Worm (Caenorhabditis elegans) whole organism, L4 larva: ENCODE data around the gene Y61A9LA.1.

Experiments used
- F26F4.8 ChIP-seq: fragments of 200-800 bp; sonication (Bioruptor generic); conservative IDR thresholded peaks from 2 replicates; pipeline ENCODE4 v1.3.6; 2022; ENCODE audit warnings: missing genetic modification characterization, missing compliant biosample characterization
- F37D6.2 ChIP-seq: sonication (generic microtip); optimal IDR thresholded peaks from 2 replicates; lab custom pipeline; 2016; ENCODE audit warnings: mild to moderate bottlenecking, missing genetic modification characterization, missing compliant biosample characterization
- T20F7.1 ChIP-seq: fragments of 200-800 bp; sonication (Bioruptor generic); optimal IDR thresholded peaks from 2 replicates; lab custom pipeline; 2018; ENCODE audit warnings: mild to moderate bottlenecking, missing genetic modification characterization, missing compliant biosample characterization
- Y48G9A.11 ChIP-seq: fragments of 200-800 bp; sonication (Bioruptor generic); IDR thresholded peaks from 2 replicates; pipeline ENCODE4 v1.3.6; 2022; ENCODE audit warnings: missing genetic modification reagents, missing genetic modification characterization, missing compliant biosample characterization
- Y75B8A.6 ChIP-seq: fragments of 200-800 bp; sonication (Bioruptor generic); IDR thresholded peaks from 2 replicates; pipeline ENCODE4 v1.3.6; 2022; ENCODE audit warnings: missing genetic modification reagents, missing genetic modification characterization, missing compliant biosample characterization
- ZK337.2 ChIP-seq: fragments of 200-800 bp; sonication (Bioruptor generic); IDR thresholded peaks from 2 replicates; pipeline ENCODE4 v1.3.6; 2022; ENCODE audit warnings: missing genetic modification reagents, missing genetic modification characterization, missing compliant biosample characterization
- ZK546.5 ChIP-seq, 2 experiments: sonication (generic microtip); optimal IDR thresholded peaks; 2 replicates each; lab custom pipeline; 2017; ENCODE audit warnings: missing biosample characterization in 2 of 2, missing genetic modification characterization in 2 of 2
- aha-1 ChIP-seq: fragments of 150-350 bp; peaks from one replicate; lab custom pipeline; 2014; ENCODE audit warnings: missing biosample characterization, missing genetic modification characterization
- arid-1 ChIP-seq: fragments of 200-800 bp; sonication (Bioruptor generic); conservative IDR thresholded peaks from 2 replicates; pipeline ENCODE4 v1.3.6; 2022; ENCODE audit warnings: missing genetic modification reagents, missing genetic modification characterization, missing compliant biosample characterization
- ceh-28 ChIP-seq: fragments of 150-350 bp; optimal IDR thresholded peaks from 2 replicates; lab custom pipeline; 2014; ENCODE audit warnings: missing biosample characterization, missing genetic modification reagents, missing genetic modification characterization
- ceh-62 ChIP-seq: sonication (generic microtip); optimal IDR thresholded peaks from 2 replicates; lab custom pipeline; 2017; ENCODE audit warnings: missing biosample characterization, missing genetic modification characterization
- ceh-82 ChIP-seq: sonication (generic microtip); optimal IDR thresholded peaks from 2 replicates; lab custom pipeline; 2017; ENCODE audit warnings: missing biosample characterization, missing genetic modification characterization
- ces-1 ChIP-seq: fragments of 150-350 bp; sonication (generic microtip); optimal IDR thresholded peaks from 4 replicates; lab custom pipeline; 2014; ENCODE audit warnings: missing biosample characterization, missing genetic modification reagents, missing genetic modification characterization
- dmd-6 ChIP-seq: fragments of 200-800 bp; sonication (Bioruptor generic); IDR thresholded peaks from 2 replicates; pipeline ENCODE4 v1.3.6; 2022; ENCODE audit warnings: missing genetic modification reagents, missing genetic modification characterization, missing compliant biosample characterization
- dmd-9 ChIP-seq: fragments of 200-800 bp; sonication (Bioruptor generic); IDR thresholded peaks from 2 replicates; pipeline ENCODE4 v1.3.6; 2022; ENCODE audit warnings: missing genetic modification reagents, missing genetic modification characterization, missing compliant biosample characterization
- dpl-1 ChIP-seq: fragments of 150-350 bp; optimal IDR thresholded peaks from 2 replicates; lab custom pipeline; 2014; ENCODE audit warnings: missing biosample characterization, missing genetic modification reagents, missing genetic modification characterization
- egl-43 ChIP-seq: fragments of 200-800 bp; sonication (Bioruptor generic); IDR thresholded peaks from 2 replicates; pipeline ENCODE4 v1.3.6; 2022; ENCODE audit warnings: missing genetic modification reagents, missing genetic modification characterization, missing compliant biosample characterization
- fkh-10 ChIP-seq: fragments of 150-350 bp; optimal IDR thresholded peaks from 2 replicates; lab custom pipeline; 2014; ENCODE audit warnings: missing biosample characterization, missing genetic modification reagents, missing genetic modification characterization
- fos-1 ChIP-seq: fragments of 150-350 bp; optimal IDR thresholded peaks from 2 replicates; lab custom pipeline; 2014; ENCODE audit warnings: missing biosample characterization, missing genetic modification characterization
- hlh-30 ChIP-seq: sonication (generic microtip); optimal IDR thresholded peaks from 2 replicates; lab custom pipeline; 2017; ENCODE audit warnings: antibody characterized with exemption, mild to moderate bottlenecking, missing genetic modification characterization, missing compliant biosample characterization; ENCODE audit not compliant: insufficient read depth
- hmg-1.1 ChIP-seq: fragments of 200-800 bp; sonication (Bioruptor generic); IDR thresholded peaks from 2 replicates; pipeline ENCODE4 v1.3.6; 2022; ENCODE audit warnings: missing genetic modification reagents, missing genetic modification characterization, missing compliant biosample characterization
- lin-1 ChIP-seq: fragments of 200-800 bp; sonication (Bioruptor generic); IDR thresholded peaks from 2 replicates; pipeline ENCODE4 v1.3.6; 2022; ENCODE audit warnings: missing genetic modification reagents, missing genetic modification characterization, missing compliant biosample characterization
- lin-15B ChIP-seq: fragments of 150-350 bp; sonication (generic microtip); optimal IDR thresholded peaks from 3 replicates; lab custom pipeline; 2014; ENCODE audit warnings: missing biosample characterization, missing genetic modification characterization
- lin-38 ChIP-seq: fragments of 200-800 bp; sonication (Bioruptor generic); IDR thresholded peaks from 2 replicates; pipeline ENCODE4 v1.3.6; 2022; ENCODE audit warnings: missing genetic modification reagents, missing genetic modification characterization, missing compliant biosample characterization
- lir-3 ChIP-seq: sonication (generic microtip); optimal IDR thresholded peaks from 2 replicates; lab custom pipeline; 2016; ENCODE audit warnings: mild to moderate bottlenecking, missing genetic modification characterization, missing compliant biosample characterization
- lsy-2 ChIP-seq, 2 experiments: fragments of 150-350 bp in 1 of 2; sonication (generic microtip) in 1 of 2; optimal IDR thresholded peaks; 2 replicates each; lab custom pipeline; 2014 to 2017; ENCODE audit warnings: missing biosample characterization in 2 of 2, missing genetic modification characterization in 2 of 2
- mdl-1 ChIP-seq, 2 experiments: fragments of 150-350 bp in 1 of 2; sonication (generic microtip) in 1 of 2; optimal IDR thresholded peaks; 2 replicates each; lab custom pipeline; 2014 to 2017; ENCODE audit warnings: missing biosample characterization in 2 of 2, missing genetic modification characterization in 2 of 2
- mep-1 ChIP-seq: fragments of 150-350 bp; sonication (generic microtip); optimal IDR thresholded peaks from 3 replicates; lab custom pipeline; 2014; ENCODE audit warnings: missing biosample characterization, missing genetic modification characterization
- mes-2 ChIP-seq: sonication (generic microtip); optimal IDR thresholded peaks from 2 replicates; lab custom pipeline; 2016; ENCODE audit warnings: missing genotype, mild to moderate bottlenecking, missing genetic modification characterization, missing compliant biosample characterization; ENCODE audit not compliant: poor library complexity, severe bottlenecking
- nhr-102 ChIP-seq: sonication (generic microtip); optimal IDR thresholded peaks from 2 replicates; lab custom pipeline; 2016; ENCODE audit warnings: mild to moderate bottlenecking, missing genetic modification characterization, moderate library complexity, missing compliant biosample characterization
- nhr-237 ChIP-seq: sonication (generic microtip); optimal IDR thresholded peaks from 2 replicates; lab custom pipeline; 2017; ENCODE audit warnings: missing biosample characterization, missing genetic modification characterization
- nhr-25 ChIP-seq: sonication (generic microtip); optimal IDR thresholded peaks from 2 replicates; lab custom pipeline; 2017; ENCODE audit warnings: missing genetic modification characterization, mild to moderate bottlenecking, missing compliant biosample characterization, antibody characterized with exemption, moderate library complexity, borderline replicate concordance; ENCODE audit not compliant: insufficient read depth
- nhr-28 ChIP-seq: fragments of 150-350 bp; optimal IDR thresholded peaks from 2 replicates; lab custom pipeline; 2014; ENCODE audit warnings: missing biosample characterization, missing genetic modification characterization
- nhr-48 ChIP-seq: sonication (generic microtip); optimal IDR thresholded peaks from 2 replicates; lab custom pipeline; 2016; ENCODE audit warnings: mild to moderate bottlenecking, missing genetic modification characterization, missing compliant biosample characterization
- nhr-77 ChIP-seq: fragments of 150-350 bp; optimal IDR thresholded peaks from 2 replicates; lab custom pipeline; 2014; ENCODE audit warnings: missing biosample characterization, missing genetic modification characterization
- php-3 ChIP-seq: fragments of 200-800 bp; sonication (Bioruptor generic); IDR thresholded peaks from 2 replicates; pipeline ENCODE4 v1.3.6; 2022; ENCODE audit warnings: missing genetic modification reagents, missing genetic modification characterization, missing compliant biosample characterization
- rbr-2 ChIP-seq: sonication (generic microtip); optimal IDR thresholded peaks from 2 replicates; lab custom pipeline; 2016; ENCODE audit warnings: missing genotype, missing genetic modification characterization, missing compliant biosample characterization
- saeg-2 ChIP-seq: fragments of 200-800 bp; sonication (Bioruptor generic); IDR thresholded peaks from 2 replicates; pipeline ENCODE4 v1.3.6; 2022; ENCODE audit warnings: missing genetic modification reagents, missing genetic modification characterization, missing compliant biosample characterization
- set-16 ChIP-seq: fragments of 200-800 bp; sonication (Bioruptor generic); IDR thresholded peaks from 2 replicates; pipeline ENCODE4 v1.3.6; 2022; ENCODE audit warnings: missing genetic modification reagents, missing genetic modification characterization, missing compliant biosample characterization
- snpc-1.2 ChIP-seq: fragments of 200-800 bp; sonication (Bioruptor generic); IDR thresholded peaks from 2 replicates; pipeline ENCODE4 v1.3.6; 2022; ENCODE audit warnings: missing genetic modification reagents, missing genetic modification characterization, missing compliant biosample characterization
- spr-1 ChIP-seq: sonication (generic microtip); optimal IDR thresholded peaks from 2 replicates; lab custom pipeline; 2016; ENCODE audit warnings: mild to moderate bottlenecking, missing genetic modification characterization, missing compliant biosample characterization
- spr-3 ChIP-seq: fragments of 200-800 bp; sonication (Bioruptor generic); optimal IDR thresholded peaks from 2 replicates; lab custom pipeline; 2018; ENCODE audit warnings: mild to moderate bottlenecking, missing genetic modification characterization, missing compliant biosample characterization
- unc-130 ChIP-seq: sonication (generic microtip); optimal IDR thresholded peaks from 2 replicates; lab custom pipeline; 2016; ENCODE audit warnings: missing genetic modification reagents, missing genetic modification characterization, missing compliant biosample characterization
- unc-62 ChIP-seq, 3 experiments: fragments of 150-350 bp in 1 of 3; sonication (generic microtip); optimal IDR thresholded peaks in 2 of 3; peaks in 1 of 3; 1 replicate in 1 of 3; 2 replicates in 2 of 3; lab custom pipeline; 2014 to 2017; ENCODE audit warnings: missing biosample characterization in 3 of 3, missing genetic modification characterization in 3 of 3, missing genetic modification reagents in 3 of 3, missing genotype in 1 of 3
- vab-7 ChIP-seq: fragments of 200-800 bp; sonication (Bioruptor generic); IDR thresholded peaks from 2 replicates; pipeline ENCODE4 v1.3.6; 2022; ENCODE audit warnings: missing genetic modification reagents, missing genetic modification characterization, missing compliant biosample characterization
- zag-1 ChIP-seq: fragments of 150-350 bp; optimal IDR thresholded peaks from 2 replicates; lab custom pipeline; 2014; ENCODE audit warnings: missing biosample characterization, missing genetic modification characterization
- zfp-2 ChIP-seq: sonication (generic microtip); optimal IDR thresholded peaks from 2 replicates; lab custom pipeline; 2016; ENCODE audit warnings: mild to moderate bottlenecking, missing genetic modification characterization, missing compliant biosample characterization
- zfp-3 ChIP-seq: fragments of 200-800 bp; sonication (Bioruptor generic); conservative IDR thresholded peaks from 2 replicates; pipeline ENCODE4 v1.3.6; 2022; ENCODE audit warnings: missing genetic modification reagents, missing genetic modification characterization, missing compliant biosample characterization
- zip-11 ChIP-seq: fragments of 200-800 bp; sonication (Bioruptor generic); IDR thresholded peaks from 2 replicates; pipeline ENCODE4 v1.3.6; 2022; ENCODE audit warnings: missing genetic modification characterization, missing compliant biosample characterization
- ztf-11 ChIP-seq: fragments of 150-350 bp; optimal IDR thresholded peaks from 2 replicates; lab custom pipeline; 2014; ENCODE audit warnings: missing biosample characterization, missing genetic modification characterization
- ztf-7 ChIP-seq: fragments of 150-350 bp; optimal IDR thresholded peaks from 2 replicates; lab custom pipeline; 2014; ENCODE audit warnings: missing biosample characterization, missing genetic modification characterization

The Y61A9LA.1 gene

ce11 chrV:4550459-4550858 is 34.6 kb upstream of the Y61A9LA.1 start (continued):
- TF ChIP-seq vab-7 (GFP tag; lab: Robert Waterston, UW): no peak
- TF ChIP-seq dmd-9 (GFP tag; lab: Robert Waterston, UW): no peak
- no peak for TF ChIP-seq ceh-82 (tag; lab: Kevin White, UChicago)
- TF ChIP-seq ZK546.5 (tag; optimal IDR thresholded peaks at IDR 0.05; lab: Kevin White, UChicago): no peak
- TF ChIP-seq fos-1 (tag; lab: Kevin White, UChicago): no peak
- no peak for TF ChIP-seq saeg-2 (GFP tag; lab: Robert Waterston, UW)
- no peak for TF ChIP-seq lir-3 (tag; lab: Kevin White, UChicago)
- no peak for TF ChIP-seq unc-130
- TF ChIP-seq zip-11 (GFP tag; lab: Robert Waterston, UW): no peak
- TF ChIP-seq nhr-102 (tag; lab: Kevin White, UChicago): no peak
- no peak for TF ChIP-seq fkh-10 (GFP tag; lab: Kevin White, UChicago)
- TF ChIP-seq zag-1 (tag; lab: Kevin White, UChicago): no peak
- no peak for TF ChIP-seq ces-1
- no peak for TF ChIP-seq snpc-1.2 (GFP tag; lab: Robert Waterston, UW)
- no peak for TF ChIP-seq zfp-2 (tag; lab: Kevin White, UChicago)
- TF ChIP-seq egl-43 (GFP tag; lab: Robert Waterston, UW): no peak
- no peak for TF ChIP-seq ztf-11 (tag; lab: Kevin White, UChicago)
- TF ChIP-seq mes-2 (tag; lab: Kevin White, UChicago): peak; percentile 22
- TF ChIP-seq aha-1 (tag; lab: Kevin White, UChicago): peak; percentile 94
- peak; percentile 37; the same call in 1 of the 2 replicates for TF ChIP-seq set-16
- no peak for TF ChIP-seq php-3 (GFP tag; lab: Robert Waterston, UW)
- TF ChIP-seq nhr-28 (tag; lab: Kevin White, UChicago): peak; percentile 83
- peak; percentile 46 for TF ChIP-seq hlh-30 (tag; lab: Kevin White, UChicago)
- peak; percentile 25 for TF ChIP-seq rbr-2 (tag; lab: Kevin White, UChicago)
- peak; percentile 43 for TF ChIP-seq mep-1
- TF ChIP-seq T20F7.1 (GFP tag; lab: Kevin White, UChicago): no peak
- TF ChIP-seq nhr-48: peak; percentile 48
- TF ChIP-seq hmg-1.1 (GFP tag; lab: Robert Waterston, UW): peak; percentile 35; the same call in 1 of the 2 replicates
- TF ChIP-seq F26F4.8 (GFP tag; lab: Robert Waterston, UW): no peak
- TF ChIP-seq lin-15B (tag; lab: Kevin White, UChicago): no peak
- TF ChIP-seq nhr-25: no peak
- TF ChIP-seq spr-1 (tag; lab: Kevin White, UChicago): no peak
- peak; percentile 60 for TF ChIP-seq nhr-77
- no peak for TF ChIP-seq lin-38
- TF ChIP-seq F37D6.2 (tag; lab: Kevin White, UChicago): no peak
- no peak for TF ChIP-seq lin-1
- TF ChIP-seq ceh-62 (tag; lab: Kevin White, UChicago): no peak
- TF ChIP-seq spr-3 (GFP tag; lab: Kevin White, UChicago): no peak
- peak; percentile 21 to 31 for TF ChIP-seq lsy-2 (tag; optimal IDR thresholded peaks at IDR 0.05; lab: Kevin White, UChicago)
- TF ChIP-seq ZK337.2 (GFP tag; lab: Robert Waterston, UW): no peak
- TF ChIP-seq arid-1 (GFP tag; lab: Robert Waterston, UW): no peak
- TF ChIP-seq Y75B8A.6: no peak
- TF ChIP-seq zfp-3: no peak
- TF ChIP-seq nhr-237 (tag; lab: Kevin White, UChicago): no peak
- TF ChIP-seq dmd-6 (GFP tag; lab: Robert Waterston, UW): peak; percentile 45; the same call in 1 of the 2 replicates
- TF ChIP-seq ztf-7 (tag; lab: Kevin White, UChicago): no peak
- no peak for TF ChIP-seq unc-62 (GFP tag; optimal IDR thresholded peaks at IDR 0.05 in 1 of 2; lab: Kevin White, UChicago)
- no peak for TF ChIP-seq unc-62 (tag; optimal IDR thresholded peaks at IDR 0.05; lab: Kevin White, UChicago)
- no peak for TF ChIP-seq ceh-28 (tag; lab: Kevin White, UChicago)
- peak; percentile 14 to 68 for TF ChIP-seq mdl-1 (tag; optimal IDR thresholded peaks at IDR 0.05; lab: Kevin White, UChicago)
- peak; percentile 10 for TF ChIP-seq dpl-1 (GFP tag; lab: Kevin White, UChicago)
- no peak for TF ChIP-seq Y48G9A.11 (GFP tag; lab: Robert Waterston, UW)
